Fruit fly (Drosophila melanogaster) whole organism: ENCODE results near the gene RASSF8.

Source experiments
- CG8478 ChIP-seq: fragments of >200 bp; optimal IDR thresholded peaks from 2 replicates; lab custom pipeline; 2018; ENCODE audit warnings: inconsistent platforms
- Dll ChIP-seq: fragments of >200 bp; optimal IDR thresholded peaks from 2 replicates; lab custom pipeline; 2017
- pan ChIP-seq: fragments of >200 bp; optimal IDR thresholded peaks from 2 replicates; lab custom pipeline; 2017

DNA sequence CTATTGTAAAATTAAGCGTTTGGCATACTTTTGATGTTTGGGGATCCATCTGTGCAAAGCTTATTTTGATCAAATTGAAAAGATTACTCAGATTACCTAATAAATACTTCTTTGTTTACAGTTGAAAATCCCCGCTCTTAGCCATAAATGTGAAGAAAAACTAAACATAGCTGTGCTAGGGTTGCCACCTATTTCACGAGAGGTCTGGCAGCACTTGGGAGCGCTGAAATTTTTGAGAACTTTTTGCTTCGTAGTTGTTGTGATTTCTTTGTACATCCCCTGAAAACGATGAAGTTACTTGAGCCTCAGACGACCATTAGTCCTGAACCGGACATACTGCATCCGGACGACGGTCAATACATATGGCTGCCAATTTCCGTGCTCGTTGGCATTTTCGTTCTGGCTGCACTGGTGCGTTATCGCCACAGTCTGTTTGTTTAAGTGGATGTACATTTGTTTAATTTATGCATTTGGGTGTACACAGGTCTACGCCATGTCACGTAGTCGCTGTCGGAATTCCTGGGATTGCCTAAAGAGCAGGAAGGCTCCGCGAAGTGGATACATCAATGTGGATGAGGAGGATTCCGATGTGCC lies 17.0 kb downstream of the RASSF8 start, which contains the start of the genes CG4730 and CG5039:
- TF ChIP-seq pan (lab: Kevin White, UChicago) (no peak), CG8478 (lab: Kevin White, UChicago) (no peak), Dll (no peak)
